Worm (Caenorhabditis elegans) whole organism, young adult: Measurements from ENCODE around the gene H04D03.4.

Experiments used
- him-1 ChIP-seq: sonication (generic microtip); optimal IDR thresholded peaks from 2 replicates; lab custom pipeline; 2016; ENCODE audit warnings: missing genotype, missing genetic modification reagents, missing genetic modification characterization, missing compliant biosample characterization
- ztf-6 ChIP-seq: fragments of 200-800 bp; sonication (Bioruptor generic); IDR thresholded peaks from 2 replicates; pipeline ENCODE4 v1.3.6; 2022; ENCODE audit warnings: missing genetic modification reagents, missing genetic modification characterization, missing compliant biosample characterization

DNA sequence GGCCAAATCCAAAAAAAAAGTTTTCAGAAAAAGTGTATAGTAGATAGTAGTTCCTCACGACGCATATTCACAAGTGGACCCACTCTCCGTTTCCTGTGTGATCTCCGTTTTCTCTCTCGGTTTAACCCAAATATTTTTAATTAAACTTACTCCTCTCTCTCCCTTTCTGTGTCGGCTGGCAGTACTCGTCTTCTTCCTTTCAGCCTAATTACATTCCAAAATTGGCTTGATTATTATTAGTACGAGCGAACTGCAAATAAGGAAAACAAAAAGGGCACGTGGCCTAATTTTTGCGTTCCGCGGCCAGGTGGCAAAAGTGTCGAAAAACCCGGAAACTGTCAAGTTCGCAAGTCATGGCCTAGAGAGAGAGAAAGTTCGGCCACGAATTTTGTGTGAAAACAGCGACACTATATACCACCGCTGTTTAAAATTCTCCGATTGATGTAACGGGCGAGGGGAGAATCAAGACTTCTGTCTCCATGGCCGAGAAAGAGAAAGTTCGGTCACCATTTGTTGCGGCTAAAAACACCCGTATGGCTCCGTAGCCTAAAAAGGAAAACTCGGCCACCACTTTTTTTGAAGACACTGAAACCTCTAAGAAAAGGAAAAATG, 53.9 kb downstream of the H04D03.4 start:
- TF ChIP-seq ztf-6 (GFP tag; lab: Robert Waterston, UW), result no peak
- no peak for TF ChIP-seq him-1 (tag; lab: Kevin White, UChicago)
